Fruit fly (Drosophila melanogaster) whole organism, embryonic: ENCODE results near the gene CG5191.

Source experiments
- Ada2b ChIP-seq: fragments of 200-800 bp; sonication (Bioruptor generic); IDR thresholded peaks from 2 replicates; pipeline ENCODE4 v1.3.6; 2022; ENCODE audit warnings: missing biosample characterization, missing genetic modification characterization
- B-H1 ChIP-seq: fragments of 200-800 bp; sonication (Bioruptor generic); IDR thresholded peaks from 3 replicates; pipeline ENCODE4 v1.3.6; 2022; ENCODE audit warnings: missing biosample characterization, missing genetic modification characterization
- CG10654 ChIP-seq: fragments of 200-800 bp; sonication (Bioruptor generic); optimal IDR thresholded peaks from 2 replicates; lab custom pipeline; 2016; ENCODE audit warnings: missing biosample characterization, missing genetic modification characterization
- CG12104 ChIP-seq: fragments of 200-800 bp; sonication (Bioruptor generic); optimal IDR thresholded peaks from 3 replicates; lab custom pipeline; 2016; ENCODE audit warnings: missing biosample characterization, missing genetic modification characterization
- CG12299 ChIP-seq: fragments of 200-800 bp; sonication (Bioruptor generic); optimal IDR thresholded peaks from 2 replicates; lab custom pipeline; 2018; ENCODE audit warnings: missing biosample characterization, mild to moderate bottlenecking, missing genetic modification characterization
- CG13123 ChIP-seq: fragments of 200-800 bp; sonication (Bioruptor generic); optimal IDR thresholded peaks from 2 replicates; lab custom pipeline; 2016; ENCODE audit warnings: missing biosample characterization, missing genetic modification characterization
- CG15011 ChIP-seq: fragments of 200-800 bp; sonication (Bioruptor generic); optimal IDR thresholded peaks from 3 replicates; lab custom pipeline; 2018; ENCODE audit warnings: missing biosample characterization, mild to moderate bottlenecking, missing genetic modification characterization
- CG17359 ChIP-seq: fragments of 200-800 bp; sonication (Bioruptor generic); optimal IDR thresholded peaks from 3 replicates; lab custom pipeline; 2018; ENCODE audit warnings: missing biosample characterization, mild to moderate bottlenecking, missing genetic modification characterization, moderate library complexity
- CG2889 ChIP-seq: fragments of 200-800 bp; sonication (Bioruptor generic); IDR thresholded peaks from 3 replicates; pipeline ENCODE4 v1.3.6; 2022; ENCODE audit warnings: missing biosample characterization, missing genetic modification characterization
- CG42726 ChIP-seq: fragments of 200-800 bp; sonication (Bioruptor generic); IDR thresholded peaks from 2 replicates; pipeline ENCODE4 v1.3.6; 2022; ENCODE audit warnings: missing biosample characterization, missing genetic modification characterization; ENCODE audit not compliant: partially characterized antibody
- CG4360 ChIP-seq: fragments of 200-800 bp; sonication (Bioruptor generic); IDR thresholded peaks from 2 replicates; pipeline ENCODE4 v1.3.6; 2022; ENCODE audit warnings: missing biosample characterization, missing genetic modification characterization
- CG4707 ChIP-seq: fragments of 200-800 bp; sonication (Bioruptor generic); optimal IDR thresholded peaks from 2 replicates; lab custom pipeline; 2018; ENCODE audit warnings: missing biosample characterization, mild to moderate bottlenecking, missing genetic modification characterization, moderate library complexity
- CG7271 ChIP-seq: fragments of 200-800 bp; sonication (Bioruptor generic); optimal IDR thresholded peaks from 2 replicates; lab custom pipeline; 2018; ENCODE audit warnings: missing biosample characterization, mild to moderate bottlenecking, missing genetic modification characterization, moderate library complexity
- CG7745 ChIP-seq: fragments of 200-800 bp; sonication (Bioruptor generic); optimal IDR thresholded peaks from 2 replicates; lab custom pipeline; 2018; ENCODE audit warnings: missing biosample characterization, mild to moderate bottlenecking, missing genetic modification characterization, moderate library complexity
- CoRest ChIP-seq: fragments of 200-800 bp; sonication (Bioruptor generic); optimal IDR thresholded peaks from 3 replicates; lab custom pipeline; 2018; ENCODE audit warnings: missing biosample characterization, mild to moderate bottlenecking, missing genetic modification characterization, moderate library complexity
- Dfd ChIP-seq, 2 experiments: fragments of >200 bp; optimal IDR thresholded peaks; 2 replicates each; lab custom pipeline; 2017; ENCODE audit warnings: missing biosample characterization in 2 of 2, missing genetic modification characterization in 2 of 2
- Ets97D ChIP-seq: fragments of 200-800 bp; sonication (Bioruptor generic); optimal IDR thresholded peaks from 3 replicates; lab custom pipeline; 2016; ENCODE audit warnings: missing biosample characterization, missing genetic modification characterization
- Fer2 ChIP-seq: fragments of 200-800 bp; sonication (Bioruptor generic); optimal IDR thresholded peaks from 2 replicates; lab custom pipeline; 2018; ENCODE audit warnings: missing biosample characterization, mild to moderate bottlenecking, missing genetic modification characterization, moderate library complexity
- H15 ChIP-seq: fragments of 200-800 bp; sonication (Bioruptor generic); IDR thresholded peaks from 3 replicates; pipeline ENCODE4 v1.3.6; 2022; ENCODE audit warnings: missing biosample characterization, missing genetic modification characterization
- HLH4C ChIP-seq: fragments of 200-800 bp; sonication (Bioruptor generic); IDR thresholded peaks from 3 replicates; pipeline ENCODE4 v1.3.6; 2022; ENCODE audit warnings: missing biosample characterization, missing genetic modification characterization; ENCODE audit not compliant: partially characterized antibody
- HLHmδ ChIP-seq: fragments of 200-800 bp; sonication (Bioruptor generic); optimal IDR thresholded peaks from 2 replicates; lab custom pipeline; 2018; ENCODE audit warnings: missing biosample characterization, mild to moderate bottlenecking, missing genetic modification characterization, moderate library complexity
- Myb ChIP-seq: fragments of 200-800 bp; sonication (Bioruptor generic); optimal IDR thresholded peaks from 2 replicates; lab custom pipeline; 2016; ENCODE audit warnings: missing biosample characterization, missing genetic modification characterization
- NFAT ChIP-seq: fragments of 200-800 bp; sonication (Bioruptor generic); IDR thresholded peaks from 2 replicates; pipeline ENCODE4 v1.3.6; 2022; ENCODE audit warnings: missing biosample characterization, missing genetic modification characterization
- Nf-YC ChIP-seq: fragments of 200-800 bp; optimal IDR thresholded peaks from 3 replicates; lab custom pipeline; 2019; ENCODE audit warnings: missing biosample characterization, mild to moderate bottlenecking, missing genetic modification characterization, moderate library complexity
- Oaz ChIP-seq: fragments of 200-800 bp; sonication (Bioruptor generic); IDR thresholded peaks from 2 replicates; pipeline ENCODE4 v1.3.6; 2022; ENCODE audit warnings: missing biosample characterization, missing genetic modification characterization
- Optix ChIP-seq: fragments of 200-800 bp; sonication (Bioruptor generic); IDR thresholded peaks from 3 replicates; pipeline ENCODE4 v1.3.6; 2022; ENCODE audit warnings: missing biosample characterization, missing genetic modification characterization
- Ptx1 ChIP-seq: fragments of 200-800 bp; sonication (Bioruptor generic); IDR thresholded peaks from 2 replicates; pipeline ENCODE4 v1.3.6; 2022; ENCODE audit warnings: missing biosample characterization, missing genetic modification characterization
- Rfx ChIP-seq: fragments of 200-800 bp; sonication (Bioruptor generic); IDR thresholded peaks from 2 replicates; pipeline ENCODE4 v1.3.6; 2022; ENCODE audit warnings: missing biosample characterization, missing genetic modification characterization
- Spps ChIP-seq: fragments of 200-800 bp; sonication (Bioruptor generic); optimal IDR thresholded peaks from 2 replicates; lab custom pipeline; 2018; ENCODE audit warnings: missing biosample characterization, mild to moderate bottlenecking, missing genetic modification characterization
- TFAM ChIP-seq: fragments of 200-800 bp; sonication (Bioruptor generic); optimal IDR thresholded peaks from 2 replicates; lab custom pipeline; 2017; ENCODE audit warnings: missing biosample characterization, missing genetic modification characterization, inconsistent platforms
- Vsx1 ChIP-seq: fragments of 200-800 bp; sonication (Bioruptor generic); optimal IDR thresholded peaks from 2 replicates; lab custom pipeline; 2017; ENCODE audit warnings: missing biosample characterization, mild to moderate bottlenecking, missing genetic modification characterization, missing genetic modification reagents
- ac ChIP-seq: fragments of 200-800 bp; sonication (Bioruptor generic); optimal IDR thresholded peaks from 3 replicates; lab custom pipeline; 2017; ENCODE audit warnings: missing biosample characterization, mild to moderate bottlenecking, missing genetic modification characterization
- al ChIP-seq: fragments of 200-800 bp; sonication (Bioruptor generic); IDR thresholded peaks from 2 replicates; pipeline ENCODE4 v1.3.6; 2022; ENCODE audit warnings: missing biosample characterization, missing genetic modification characterization
- cg ChIP-seq: fragments of 200-800 bp; sonication (Bioruptor generic); optimal IDR thresholded peaks from 3 replicates; lab custom pipeline; 2019; ENCODE audit warnings: missing biosample characterization, mild to moderate bottlenecking, missing genetic modification characterization, moderate library complexity
- croc ChIP-seq: fragments of 200-800 bp; sonication (Bioruptor generic); conservative IDR thresholded peaks from 3 replicates; pipeline ENCODE4 v1.3.6; 2022; ENCODE audit warnings: missing biosample characterization, missing genetic modification characterization
- crp ChIP-seq, 2 experiments: fragments of 200-800 bp; sonication (Bioruptor generic); optimal IDR thresholded peaks; 2 replicates in 1 of 2; 3 replicates in 1 of 2; lab custom pipeline; 2017; ENCODE audit warnings: missing biosample characterization in 2 of 2, missing genetic modification characterization in 2 of 2, mild to moderate bottlenecking in 1 of 2, moderate library complexity in 1 of 2
- dmrt99B ChIP-seq: fragments of 200-800 bp; sonication (Bioruptor generic); optimal IDR thresholded peaks from 2 replicates; lab custom pipeline; 2018; ENCODE audit warnings: missing biosample characterization, mild to moderate bottlenecking, missing genetic modification characterization, moderate library complexity
- dpn ChIP-seq, 2 experiments: fragments of 200-800 bp; sonication (Bioruptor generic); optimal IDR thresholded peaks; 3 replicates each; lab custom pipeline; 2016; ENCODE audit warnings: missing biosample characterization in 2 of 2, missing genetic modification characterization in 2 of 2
- ems ChIP-seq: fragments of 200-800 bp; sonication (Bioruptor generic); optimal IDR thresholded peaks from 3 replicates; lab custom pipeline; 2016; ENCODE audit warnings: missing biosample characterization, missing genetic modification characterization
- eve ChIP-seq, 2 experiments: fragments of >200 bp; optimal IDR thresholded peaks; 2 replicates each; lab custom pipeline; 2017; ENCODE audit warnings: missing biosample characterization in 2 of 2, missing genetic modification characterization in 2 of 2
- fd3F ChIP-seq: fragments of 200-800 bp; sonication (Bioruptor generic); optimal IDR thresholded peaks from 2 replicates; lab custom pipeline; 2018; ENCODE audit warnings: missing biosample characterization, mild to moderate bottlenecking, missing genetic modification characterization, moderate library complexity
- gfzf ChIP-seq: fragments of 200-800 bp; sonication (Bioruptor generic); optimal IDR thresholded peaks from 2 replicates; lab custom pipeline; 2016; ENCODE audit warnings: missing biosample characterization, mild to moderate bottlenecking, missing genetic modification characterization, moderate library complexity
- grau ChIP-seq: fragments of 200-800 bp; optimal IDR thresholded peaks from 3 replicates; lab custom pipeline; 2019; ENCODE audit warnings: missing biosample characterization, mild to moderate bottlenecking, missing genetic modification characterization, moderate library complexity
- hbn ChIP-seq: fragments of 200-800 bp; sonication (Bioruptor generic); IDR thresholded peaks from 2 replicates; pipeline ENCODE4 v1.3.6; 2022; ENCODE audit warnings: missing biosample characterization, missing genetic modification characterization; ENCODE audit not compliant: partially characterized antibody
- inv ChIP-seq: fragments of 200-800 bp; sonication (Bioruptor generic); IDR thresholded peaks from 2 replicates; pipeline ENCODE4 v1.3.6; 2022; ENCODE audit warnings: missing biosample characterization, missing genetic modification characterization; ENCODE audit not compliant: partially characterized antibody
- kay ChIP-seq: fragments of 200-800 bp; sonication (Bioruptor generic); optimal IDR thresholded peaks from 2 replicates; lab custom pipeline; 2016; ENCODE audit warnings: missing biosample characterization, missing genetic modification characterization
- repo ChIP-seq: fragments of 200-800 bp; sonication (Bioruptor generic); optimal IDR thresholded peaks from 2 replicates; lab custom pipeline; 2016; ENCODE audit warnings: missing biosample characterization, missing genetic modification characterization
- zfh1 ChIP-seq: fragments of 200-800 bp; sonication (Bioruptor generic); IDR thresholded peaks from 3 replicates; pipeline ENCODE4 v1.3.6; 2022; ENCODE audit warnings: missing biosample characterization, missing genetic modification characterization

CG5191 gene

DNA sequence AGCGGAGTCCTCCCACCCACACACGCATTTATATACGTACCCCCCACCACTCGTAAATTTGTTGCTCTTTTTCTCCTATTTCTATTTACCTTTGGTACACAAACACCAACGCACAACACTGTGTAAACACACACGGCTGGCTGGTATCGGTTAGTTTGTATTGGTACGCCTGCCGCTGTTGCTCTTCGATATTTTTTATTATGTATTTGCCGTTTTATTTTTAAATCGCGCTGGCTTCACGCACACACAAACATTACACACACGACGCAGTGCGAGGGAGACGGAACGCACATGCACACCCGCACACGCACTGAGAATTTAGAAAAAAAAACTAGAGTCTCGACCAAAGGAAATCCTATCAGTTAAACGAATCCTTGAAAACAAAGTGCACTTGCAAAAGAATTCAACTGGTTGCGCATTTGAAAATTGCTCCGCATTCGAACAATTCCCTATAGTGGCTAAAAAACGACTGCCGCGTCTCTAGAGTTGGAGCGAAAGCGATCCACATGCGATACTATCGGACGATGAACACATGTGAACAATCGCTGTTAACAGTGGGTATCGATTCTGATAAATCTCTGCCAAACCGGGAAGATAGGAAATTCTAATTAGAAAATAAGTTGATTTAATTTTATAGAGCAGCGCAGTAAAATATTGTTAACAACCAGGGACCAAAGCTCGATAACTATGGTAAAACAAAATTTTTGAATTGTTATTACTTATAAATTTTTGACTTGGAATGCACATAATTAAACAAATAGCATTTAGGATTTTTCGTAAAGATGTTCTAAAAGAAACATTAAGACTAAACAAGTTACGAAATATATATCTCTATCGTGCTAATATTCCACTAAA is 9.8 kb upstream of the CG5191 start (continued):
- TF ChIP-seq ac (GFP tag; lab: Kevin White, UChicago) (peak; percentile 92), dmrt99B (tag; lab: Kevin White, UChicago) (peak; percentile 42), eve (GFP tag; optimal IDR thresholded peaks at IDR 0.05; lab: Kevin White, UChicago) (no peak), grau (tag; lab: Kevin White, UChicago) (peak; percentile 33), CG7271 (tag; lab: Kevin White, UChicago) (peak; percentile 69), CG13123 (GFP tag; lab: Kevin White, UChicago) (peak; percentile 28), Ada2b (GFP tag; lab: Robert Waterston, UW) (no peak), Nf-YC (tag; lab: Kevin White, UChicago) (no peak), crp (GFP tag; optimal IDR thresholded peaks at IDR 0.05; lab: Kevin White, UChicago) (peak in 1 of 2 experiments; percentile 46), Myb (GFP tag; lab: Kevin White, UChicago) (peak; percentile 60), CG2889 (GFP tag; lab: Robert Waterston, UW) (0 out of 3 replicates have a peak, but pooled peaks have one; percentile 41), hbn (GFP tag; lab: Robert Waterston, UW) (peak; percentile 89), NFAT (peak; percentile 11; the same call in 1 of the 2 replicates), cg (peak; percentile 94), CG12104 (GFP tag; lab: Kevin White, UChicago) (peak; percentile 71), gfzf (peak; percentile 70), Oaz (no peak), repo (peak; percentile 42), inv (GFP tag; lab: Robert Waterston, UW) (peak; percentile 95), zfh1 (peak; percentile 60; the same call in 2 of the 3 replicates), CG17359 (tag; lab: Kevin White, UChicago) (peak; percentile 73), Optix (GFP tag; lab: Robert Waterston, UW) (no peak), Spps (tag; lab: Kevin White, UChicago) (peak; percentile 79), Ets97D (GFP tag; lab: Kevin White, UChicago) (no peak), HLHmδ (peak; percentile 99), CG7745 (peak; percentile 84), croc (GFP tag; lab: Robert Waterston, UW) (no peak), CoRest (tag; lab: Kevin White, UChicago) (peak; percentile 8), Vsx1 (GFP tag; lab: Kevin White, UChicago) (peak; percentile 54), CG4360 (GFP tag; lab: Robert Waterston, UW) (no peak; the same call in 1 of the 2 replicates), CG42726 (GFP tag; lab: Robert Waterston, UW) (peak; percentile 97), CG4707 (GFP tag; lab: Kevin White, UChicago) (peak; percentile 93), al (GFP tag; lab: Robert Waterston, UW) (no peak), Ptx1 (GFP tag; lab: Robert Waterston, UW) (no peak), CG12299 (peak; percentile 86), fd3F (GFP tag; lab: Kevin White, UChicago) (peak; percentile 41), CG15011 (GFP tag; lab: Kevin White, UChicago) (peak; percentile 81), dpn (GFP tag; optimal IDR thresholded peaks at IDR 0.05; lab: Kevin White, UChicago) (peak; percentile 26 to 35), kay (GFP tag; lab: Kevin White, UChicago) (no peak), B-H1 (GFP tag; lab: Robert Waterston, UW) (peak; percentile 24; the same call in 1 of the 3 replicates), Rfx (GFP tag; lab: Robert Waterston, UW) (peak; percentile 42), Fer2 (tag; lab: Kevin White, UChicago) (peak; percentile 51), TFAM (GFP tag; lab: Kevin White, UChicago) (peak; percentile 55), Dfd (GFP tag; optimal IDR thresholded peaks at IDR 0.05; lab: Kevin White, UChicago) (no peak), ems (peak; percentile 46), H15 (GFP tag; lab: Robert Waterston, UW) (no peak), HLH4C (peak; percentile 91), CG10654 (peak; percentile 30)
